Worm (Caenorhabditis elegans) whole organism, late embryonic: ENCODE data around the gene tbx-38.

Source experiments
- C08G9.2 ChIP-seq: sonication (generic microtip); optimal IDR thresholded peaks from 2 replicates; lab custom pipeline; 2016; ENCODE audit warnings: mild to moderate bottlenecking, missing genetic modification characterization, moderate library complexity, missing compliant biosample characterization
- C38D4.7 ChIP-seq: fragments of 200-800 bp; sonication (Bioruptor generic); optimal IDR thresholded peaks from 2 replicates; lab custom pipeline; 2018; ENCODE audit warnings: mild to moderate bottlenecking, missing genetic modification characterization, moderate library complexity, missing compliant biosample characterization
- F13H6.1 ChIP-seq: sonication (generic microtip); optimal IDR thresholded peaks from 2 replicates; lab custom pipeline; 2016; ENCODE audit warnings: missing genetic modification characterization, missing compliant biosample characterization
- K02D7.2 ChIP-seq: sonication (generic microtip); optimal IDR thresholded peaks from 2 replicates; lab custom pipeline; 2017; ENCODE audit warnings: mild to moderate bottlenecking, missing genetic modification characterization, missing compliant biosample characterization
- T23F11.4 ChIP-seq: fragments of 200-800 bp; sonication (Bioruptor generic); optimal IDR thresholded peaks from 2 replicates; lab custom pipeline; 2018; ENCODE audit warnings: mild to moderate bottlenecking, missing genetic modification characterization, missing compliant biosample characterization
- Y22D7AL.16 ChIP-seq: sonication (generic microtip); optimal IDR thresholded peaks from 2 replicates; lab custom pipeline; 2016; ENCODE audit warnings: missing genetic modification characterization, missing compliant biosample characterization
- ceh-14 ChIP-seq: sonication (generic microtip); optimal IDR thresholded peaks from 2 replicates; lab custom pipeline; 2016; ENCODE audit warnings: missing genotype, missing genetic modification characterization, missing compliant biosample characterization
- ceh-19 ChIP-seq: fragments of 200-800 bp; sonication (Bioruptor generic); optimal IDR thresholded peaks from 2 replicates; lab custom pipeline; 2018; ENCODE audit warnings: mild to moderate bottlenecking, missing genetic modification characterization, missing compliant biosample characterization
- ceh-2 ChIP-seq: sonication (generic microtip); optimal IDR thresholded peaks from 2 replicates; lab custom pipeline; 2016; ENCODE audit warnings: missing genotype, missing genetic modification characterization, missing compliant biosample characterization
- ceh-22 ChIP-seq: sonication (generic microtip); optimal IDR thresholded peaks from 2 replicates; lab custom pipeline; 2017; ENCODE audit warnings: missing biosample characterization, missing genetic modification characterization
- ceh-24 ChIP-seq: sonication (generic microtip); optimal IDR thresholded peaks from 2 replicates; lab custom pipeline; 2016; ENCODE audit warnings: mild to moderate bottlenecking, missing genetic modification characterization, missing compliant biosample characterization
- ceh-31 ChIP-seq: sonication (generic microtip); optimal IDR thresholded peaks from 2 replicates; lab custom pipeline; 2016; ENCODE audit warnings: missing genetic modification characterization, missing compliant biosample characterization
- ceh-48 ChIP-seq: sonication (generic microtip); optimal IDR thresholded peaks from 2 replicates; lab custom pipeline; 2016; ENCODE audit warnings: missing genetic modification characterization, inconsistent platforms, missing compliant biosample characterization
- che-1 ChIP-seq: sonication (generic microtip); optimal IDR thresholded peaks from 2 replicates; lab custom pipeline; 2016; ENCODE audit warnings: mild to moderate bottlenecking, missing genetic modification characterization, missing compliant biosample characterization
- dmd-4 ChIP-seq: sonication (generic microtip); optimal IDR thresholded peaks from 2 replicates; lab custom pipeline; 2016; ENCODE audit warnings: borderline replicate concordance, missing genetic modification characterization, missing compliant biosample characterization
- dve-1 ChIP-seq: sonication (generic microtip); optimal IDR thresholded peaks from 2 replicates; lab custom pipeline; 2017; ENCODE audit warnings: antibody characterized with exemption, mild to moderate bottlenecking, missing genetic modification characterization, missing compliant biosample characterization
- elt-2 ChIP-seq: sonication (generic microtip); optimal IDR thresholded peaks from 2 replicates; lab custom pipeline; 2016; ENCODE audit warnings: missing genetic modification reagents, missing genetic modification characterization, missing compliant biosample characterization
- ets-4 ChIP-seq: sonication (generic microtip); optimal IDR thresholded peaks from 2 replicates; lab custom pipeline; 2016; ENCODE audit warnings: missing genetic modification characterization, missing compliant biosample characterization
- eyg-1 ChIP-seq: sonication (generic microtip); optimal IDR thresholded peaks from 2 replicates; lab custom pipeline; 2016; ENCODE audit warnings: missing genotype, missing genetic modification characterization, missing compliant biosample characterization
- fax-1 ChIP-seq: sonication (generic microtip); optimal IDR thresholded peaks from 2 replicates; lab custom pipeline; 2016; ENCODE audit warnings: missing genotype, missing genetic modification characterization, missing compliant biosample characterization
- gmeb-2 ChIP-seq: sonication (generic microtip); optimal IDR thresholded peaks from 2 replicates; lab custom pipeline; 2016; ENCODE audit warnings: missing genetic modification characterization, inconsistent platforms, missing compliant biosample characterization
- hlh-13 ChIP-seq: fragments of 200-800 bp; sonication (Bioruptor generic); optimal IDR thresholded peaks from 2 replicates; lab custom pipeline; 2018; ENCODE audit warnings: mild to moderate bottlenecking, missing genetic modification characterization, missing compliant biosample characterization
- hlh-15 ChIP-seq: sonication (generic microtip); optimal IDR thresholded peaks from 2 replicates; lab custom pipeline; 2016; ENCODE audit warnings: missing genetic modification characterization, missing compliant biosample characterization
- hlh-30 ChIP-seq: sonication (generic microtip); optimal IDR thresholded peaks from 2 replicates; lab custom pipeline; 2017; ENCODE audit warnings: antibody characterized with exemption, missing genetic modification characterization, missing compliant biosample characterization; ENCODE audit not compliant: insufficient read depth
- hlh-8 ChIP-seq: sonication (generic microtip); optimal IDR thresholded peaks from 2 replicates; lab custom pipeline; 2016; ENCODE audit warnings: missing genotype, missing genetic modification characterization, missing compliant biosample characterization
- madf-2 ChIP-seq: sonication (generic microtip); optimal IDR thresholded peaks from 2 replicates; lab custom pipeline; 2017; ENCODE audit warnings: missing genetic modification characterization, missing compliant biosample characterization
- mec-3 ChIP-seq: sonication (generic microtip); optimal IDR thresholded peaks from 2 replicates; lab custom pipeline; 2016; ENCODE audit warnings: borderline replicate concordance, missing genetic modification characterization, missing compliant biosample characterization
- odd-2 ChIP-seq: sonication (generic microtip); optimal IDR thresholded peaks from 2 replicates; lab custom pipeline; 2017; ENCODE audit warnings: antibody characterized with exemption, mild to moderate bottlenecking, missing genetic modification characterization, missing compliant biosample characterization
- pat-9 ChIP-seq: fragments of 200-800 bp; sonication (Bioruptor generic); optimal IDR thresholded peaks from 2 replicates; lab custom pipeline; 2018; ENCODE audit warnings: mild to moderate bottlenecking, missing genetic modification characterization, moderate library complexity, missing compliant biosample characterization
- pax-1 ChIP-seq: fragments of 150-350 bp; optimal IDR thresholded peaks from 2 replicates; lab custom pipeline; 2014; ENCODE audit warnings: missing biosample characterization, missing genetic modification characterization
- pha-2 ChIP-seq: sonication (generic microtip); optimal IDR thresholded peaks from 2 replicates; lab custom pipeline; 2017; ENCODE audit warnings: mild to moderate bottlenecking, missing genetic modification characterization, missing compliant biosample characterization
- pha-4 ChIP-seq: fragments of 150-350 bp; optimal IDR thresholded peaks from 2 replicates; lab custom pipeline; 2018; ENCODE audit warnings: missing biosample characterization, missing genetic modification reagents, missing genetic modification characterization
- pqm-1 ChIP-seq: sonication (generic microtip); optimal IDR thresholded peaks from 2 replicates; lab custom pipeline; 2016; ENCODE audit warnings: missing genetic modification characterization, missing compliant biosample characterization
- pros-1 ChIP-seq: fragments of 150-350 bp; optimal IDR thresholded peaks from 2 replicates; lab custom pipeline; 2014; ENCODE audit warnings: missing biosample characterization, missing genetic modification reagents, missing genetic modification characterization
- rnt-1 ChIP-seq: sonication (generic microtip); optimal IDR thresholded peaks from 2 replicates; lab custom pipeline; 2016; ENCODE audit warnings: missing genetic modification characterization, missing compliant biosample characterization
- ttx-3 ChIP-seq: sonication (generic microtip); optimal IDR thresholded peaks from 2 replicates; lab custom pipeline; 2016; ENCODE audit warnings: missing genetic modification reagents, missing genetic modification characterization, missing compliant biosample characterization
- unc-3 ChIP-seq, 2 experiments: fragments of 200-800 bp in 1 of 2; sonication (Bioruptor generic) in 1 of 2; sonication (generic microtip) in 1 of 2; conservative IDR thresholded peaks in 1 of 2; optimal IDR thresholded peaks in 1 of 2; 2 replicates each; pipeline versions ENCODE4 v1.3.6 to Lab custom; 2016 to 2022; ENCODE audit warnings: missing compliant biosample characterization in 2 of 2, missing genetic modification characterization in 2 of 2, missing genetic modification reagents in 1 of 2
- unc-55 ChIP-seq: sonication (generic microtip); optimal IDR thresholded peaks from 2 replicates; lab custom pipeline; 2017; ENCODE audit warnings: missing biosample characterization, missing genetic modification reagents, missing genetic modification characterization
- zip-5 ChIP-seq: sonication (generic microtip); optimal IDR thresholded peaks from 2 replicates; lab custom pipeline; 2016; ENCODE audit warnings: missing genetic modification characterization, missing compliant biosample characterization
- ztf-16 ChIP-seq: sonication (generic microtip); optimal IDR thresholded peaks from 2 replicates; lab custom pipeline; 2017; ENCODE audit warnings: missing genetic modification characterization, missing compliant biosample characterization

tbx-38 gene

ce11 chrIII:11746718-11747117 is 39.1 kb downstream of the tbx-38 start, which contains the start of gene mrt-2 (continued):
- TF ChIP-seq unc-55 (GFP tag; lab: Kevin White, UChicago): peak; percentile 6
- TF ChIP-seq ceh-22 (tag; lab: Kevin White, UChicago): no peak
- TF ChIP-seq pros-1 (tag; lab: Kevin White, UChicago): no peak
- TF ChIP-seq Y22D7AL.16 (tag; lab: Kevin White, UChicago): no peak
- peak; percentile 55 for TF ChIP-seq elt-2 (tag; lab: Kevin White, UChicago)
- peak; percentile 49 for TF ChIP-seq fax-1 (tag; lab: Kevin White, UChicago)
- no peak for TF ChIP-seq odd-2
- TF ChIP-seq rnt-1 (tag; lab: Kevin White, UChicago): peak; percentile 66
- peak; percentile 92 for TF ChIP-seq ceh-2
- TF ChIP-seq mec-3 (tag; lab: Kevin White, UChicago): peak; percentile 74
- TF ChIP-seq ztf-16 (tag; lab: Kevin White, UChicago): peak; percentile 40
- TF ChIP-seq hlh-13 (GFP tag; lab: Kevin White, UChicago): no peak

ce11 chrIII:11742191-11742590 is 43.7 kb downstream of the tbx-38 start:
- no peak for TF ChIP-seq dve-1 (tag; lab: Kevin White, UChicago)
- TF ChIP-seq pros-1 (tag; lab: Kevin White, UChicago): no peak
- no peak for TF ChIP-seq hlh-8 (tag; lab: Kevin White, UChicago)
- TF ChIP-seq zip-5: no peak
- TF ChIP-seq T23F11.4 (GFP tag; lab: Kevin White, UChicago): no peak
- no peak for TF ChIP-seq F13H6.1
- TF ChIP-seq pha-2 (tag; lab: Kevin White, UChicago): no peak
- no peak for TF ChIP-seq pha-4 (tag; lab: Kevin White, UChicago)
- TF ChIP-seq hlh-15: no peak
- TF ChIP-seq unc-3 (GFP tag; conservative IDR thresholded peaks at IDR 0.05; lab: Robert Waterston, UW): no peak
- no peak for TF ChIP-seq unc-3 (tag; optimal IDR thresholded peaks at IDR 0.05; lab: Kevin White, UChicago)
- TF ChIP-seq K02D7.2: no peak
- no peak for TF ChIP-seq madf-2 (tag; lab: Kevin White, UChicago)
- no peak for TF ChIP-seq pqm-1 (tag; lab: Kevin White, UChicago)
- no peak for TF ChIP-seq pat-9 (tag; lab: Kevin White, UChicago)
- no peak for TF ChIP-seq ceh-48 (tag; lab: Kevin White, UChicago)
- TF ChIP-seq ceh-14 (tag; lab: Kevin White, UChicago): no peak
- TF ChIP-seq che-1 (tag; lab: Kevin White, UChicago): no peak
- TF ChIP-seq ztf-16 (tag; lab: Kevin White, UChicago): no peak
- TF ChIP-seq, all 69 proteins: peak for 0

DNA sequence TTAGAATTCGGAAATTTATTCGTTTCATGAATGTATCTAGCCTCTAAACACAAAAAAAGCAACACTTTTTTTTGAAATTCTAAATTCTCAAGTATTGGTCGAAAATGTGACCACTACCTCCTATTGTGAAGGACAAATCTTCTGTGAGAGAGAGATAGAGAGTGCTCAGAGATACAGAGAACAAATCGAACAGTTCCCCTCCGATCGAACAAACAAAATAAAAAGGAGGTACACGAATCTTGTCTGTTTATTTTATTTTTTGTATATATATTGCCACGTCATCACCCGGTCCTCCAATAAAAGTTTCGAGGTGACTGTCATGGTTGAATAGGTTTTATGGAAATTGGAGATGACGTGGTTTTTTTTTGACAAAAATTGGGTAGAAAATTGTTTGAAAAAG is 45.0 kb downstream of the tbx-38 start:
- TF ChIP-seq ceh-24 (tag; lab: Kevin White, UChicago) (no peak), hlh-30 (no peak), eyg-1 (no peak), ztf-16 (tag; lab: Kevin White, UChicago) (no peak), madf-2 (tag; lab: Kevin White, UChicago) (no peak), K02D7.2 (no peak), ceh-19 (GFP tag; lab: Kevin White, UChicago) (no peak), hlh-13 (GFP tag; lab: Kevin White, UChicago) (no peak), C08G9.2 (no peak), pros-1 (tag; lab: Kevin White, UChicago) (no peak), pax-1 (tag; lab: Kevin White, UChicago) (no peak), C38D4.7 (no peak), pha-2 (tag; lab: Kevin White, UChicago) (no peak), ceh-31 (tag; lab: Kevin White, UChicago) (no peak), ets-4 (tag; lab: Kevin White, UChicago) (no peak), ttx-3 (no peak), gmeb-2 (tag; lab: Kevin White, UChicago) (no peak), dmd-4 (tag; lab: Kevin White, UChicago) (no peak)
